Fruit fly (Drosophila melanogaster): Measurements from ENCODE around the gene RpL28.

RpL28 gene

DNA sequence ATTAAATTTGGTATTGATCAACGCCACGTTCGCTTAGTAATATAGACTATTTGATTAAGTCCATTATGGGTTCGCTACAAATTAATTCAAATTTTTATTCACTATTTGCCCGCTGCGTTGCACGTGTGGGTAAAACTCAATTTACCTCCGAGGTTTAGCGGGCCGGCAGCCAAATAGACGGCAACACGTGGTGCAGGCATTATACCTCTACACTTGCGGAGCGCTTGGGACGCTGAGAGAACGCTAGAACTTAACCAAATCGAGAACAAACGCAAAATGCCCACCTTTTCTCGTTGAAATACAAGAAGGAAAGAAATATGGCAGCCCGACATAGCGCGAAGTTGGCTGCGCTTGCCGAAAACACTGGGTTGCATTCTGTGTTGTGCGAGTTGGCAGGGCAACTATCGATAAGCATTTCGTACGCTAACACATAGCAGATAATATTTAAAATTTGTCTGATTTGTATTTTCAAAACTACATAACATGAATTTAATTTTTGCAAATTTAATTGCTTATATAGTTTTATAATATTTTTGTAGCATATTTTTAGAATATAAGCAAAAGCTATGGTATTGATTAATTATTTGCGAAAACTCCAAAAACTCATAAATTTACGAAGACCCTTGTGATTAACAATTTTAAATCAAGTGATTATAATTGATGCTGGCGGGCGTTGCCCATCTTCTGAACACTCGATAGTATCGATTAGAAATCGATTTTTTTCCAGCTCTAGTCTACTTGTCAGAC lies at the start of gene RpL28, which contains the start of gene eIF1:
Gene RpL28, minus strand, starts transcription at position 318 of the 747 bp plus-strand sequence.
Gene eIF1, plus strand, starts transcription at position 699 of the 747 bp plus-strand sequence.
- TF ChIP-seq CG14711 (tag; optimal IDR thresholded peaks at IDR 0.05) (peak; percentile 79), Clk (GFP tag; optimal IDR thresholded peaks at IDR 0.05) (peak; percentile 90), Crg-1 (GFP tag; optimal IDR thresholded peaks at IDR 0.05) (peak; percentile 98), toe (GFP tag; optimal IDR thresholded peaks at IDR 0.05) (no peak), cnc (optimal IDR thresholded peaks at IDR 0.05) (no peak), cic (GFP tag; optimal IDR thresholded peaks at IDR 0.05) (peak; percentile 57), pad (GFP tag; optimal IDR thresholded peaks at IDR 0.05) (peak; percentile 87), bab1 (GFP tag; optimal IDR thresholded peaks at IDR 0.05) (peak; percentile 70), Hr96 (GFP tag; optimal IDR thresholded peaks at IDR 0.05) (peak; percentile 97), Mnt (GFP tag; optimal IDR thresholded peaks at IDR 0.05) (peak; percentile 96), CG1620 (GFP tag; optimal IDR thresholded peaks at IDR 0.05) (peak; percentile 98), kay (GFP tag; ENCODE audit: borderline replicate concordance) (no peak), CG7101 (tag; optimal IDR thresholded peaks at IDR 0.05) (peak; percentile 96), CG11617 (GFP tag; optimal IDR thresholded peaks at IDR 0.05) (peak; percentile 98), CG12768 (GFP tag; optimal IDR thresholded peaks at IDR 0.05) (peak; percentile 94), CG7045 (GFP tag; optimal IDR thresholded peaks at IDR 0.05) (peak; percentile 93), tj (GFP tag; optimal IDR thresholded peaks at IDR 0.05) (peak; percentile 84), CG33017 (tag; optimal IDR thresholded peaks at IDR 0.05) (peak; percentile 81), ovo (GFP tag; optimal IDR thresholded peaks at IDR 0.05) (peak; percentile 96), CG5204 (GFP tag; optimal IDR thresholded peaks at IDR 0.05) (no peak)

DNA sequence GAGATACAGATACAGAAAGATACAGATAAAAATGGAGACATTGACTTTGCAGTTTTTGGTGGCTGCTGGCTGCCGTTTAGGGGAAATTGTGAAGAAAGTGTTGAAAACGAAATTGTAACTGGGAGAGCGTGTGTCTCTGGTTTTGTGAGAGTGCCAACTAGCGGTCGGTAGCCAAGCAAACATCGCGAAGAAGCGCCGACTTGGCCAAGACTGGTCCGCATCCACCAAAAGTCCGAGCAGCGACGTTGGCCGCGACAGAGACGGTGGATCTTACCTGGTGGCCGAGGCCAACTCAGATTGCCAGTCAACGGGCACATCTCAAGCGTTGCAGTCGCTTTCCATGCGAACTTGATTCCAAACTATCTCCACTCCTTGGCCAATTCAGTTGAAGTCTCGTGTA lies 48.0 kb upstream of the RpL28 start, which contains the start of gene CG14960:
Gene CG14960, plus strand, starts transcription at position 301 of the 400 bp plus-strand sequence.
- TF ChIP-seq CG11617 (GFP tag; optimal IDR thresholded peaks at IDR 0.05) (no peak), CG33017 (tag; optimal IDR thresholded peaks at IDR 0.05) (no peak), cic (GFP tag; optimal IDR thresholded peaks at IDR 0.05) (no peak), Clk (GFP tag; optimal IDR thresholded peaks at IDR 0.05) (no peak), toe (GFP tag; optimal IDR thresholded peaks at IDR 0.05) (no peak), CG5204 (GFP tag; optimal IDR thresholded peaks at IDR 0.05) (no peak), cnc (optimal IDR thresholded peaks at IDR 0.05) (no peak), CG12768 (GFP tag; optimal IDR thresholded peaks at IDR 0.05) (no peak), kay (GFP tag; ENCODE audit: borderline replicate concordance) (no peak), ovo (GFP tag; optimal IDR thresholded peaks at IDR 0.05) (no peak), CG14711 (tag; optimal IDR thresholded peaks at IDR 0.05) (no peak), bab1 (GFP tag; optimal IDR thresholded peaks at IDR 0.05) (no peak), CG7101 (tag; optimal IDR thresholded peaks at IDR 0.05) (no peak), CG1620 (GFP tag; optimal IDR thresholded peaks at IDR 0.05) (no peak)

DNA sequence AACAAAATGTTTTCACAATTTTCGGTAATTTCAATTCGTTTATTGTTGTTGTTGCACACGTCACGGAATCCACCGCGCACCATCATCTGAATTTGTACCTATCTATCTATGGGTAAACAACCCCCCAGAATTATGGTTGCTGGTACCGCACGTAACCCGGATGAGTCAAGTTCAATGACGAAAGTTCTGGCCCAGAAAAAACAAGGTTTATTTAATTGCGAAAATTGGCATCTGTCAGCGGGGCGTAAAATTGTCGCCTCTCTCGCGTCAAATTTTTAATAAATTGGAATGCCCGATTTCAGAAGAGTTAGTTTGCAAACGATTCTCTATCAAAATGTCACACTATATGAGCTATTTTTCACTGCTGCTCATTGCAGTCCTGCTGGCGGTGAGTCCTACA lies 45.4 kb upstream of the RpL28 start, which contains the start of gene CG34265:
Gene CG34265, plus strand, starts transcription at position 301 of the 400 bp plus-strand sequence.
- TF ChIP-seq toe (GFP tag; optimal IDR thresholded peaks at IDR 0.05) (no peak), CG12768 (GFP tag; optimal IDR thresholded peaks at IDR 0.05) (no peak), CG7101 (tag; optimal IDR thresholded peaks at IDR 0.05) (no peak), cic (GFP tag; optimal IDR thresholded peaks at IDR 0.05) (no peak), ovo (GFP tag; optimal IDR thresholded peaks at IDR 0.05) (no peak), pad (GFP tag; optimal IDR thresholded peaks at IDR 0.05) (no peak), Clk (GFP tag; optimal IDR thresholded peaks at IDR 0.05) (no peak), kay (GFP tag; ENCODE audit: borderline replicate concordance) (no peak), CG33017 (tag; optimal IDR thresholded peaks at IDR 0.05) (no peak), CG14711 (tag; optimal IDR thresholded peaks at IDR 0.05) (no peak), CG1620 (GFP tag; optimal IDR thresholded peaks at IDR 0.05) (no peak)

DNA sequence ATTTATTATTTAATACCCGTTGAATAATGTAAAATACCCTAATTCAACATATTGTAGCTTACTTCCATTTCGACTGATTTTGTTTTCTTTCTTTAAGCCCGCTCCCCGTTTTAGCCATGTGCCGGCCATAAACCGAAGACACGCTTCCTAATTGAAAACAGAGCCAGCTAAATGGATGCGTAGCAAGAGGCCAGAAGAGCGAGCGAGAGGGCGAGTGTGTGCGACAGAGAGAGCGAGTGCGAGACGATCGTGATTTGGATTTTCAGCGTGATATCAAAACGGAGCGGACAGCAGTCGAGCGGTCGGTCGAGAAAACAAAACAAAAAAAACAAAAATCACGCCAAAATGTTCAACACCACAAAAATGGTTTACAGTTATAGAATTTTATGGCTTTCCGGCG lies 43.5 kb upstream of the RpL28 start:
- TF ChIP-seq cnc (optimal IDR thresholded peaks at IDR 0.05) (no peak), tj (GFP tag; optimal IDR thresholded peaks at IDR 0.05) (no peak), CG5204 (GFP tag; optimal IDR thresholded peaks at IDR 0.05) (no peak), cic (GFP tag; optimal IDR thresholded peaks at IDR 0.05) (no peak), CG11617 (GFP tag; optimal IDR thresholded peaks at IDR 0.05) (no peak), CG33017 (tag; optimal IDR thresholded peaks at IDR 0.05) (no peak), Mnt (GFP tag; optimal IDR thresholded peaks at IDR 0.05) (no peak), pad (GFP tag; optimal IDR thresholded peaks at IDR 0.05) (no peak)

DNA sequence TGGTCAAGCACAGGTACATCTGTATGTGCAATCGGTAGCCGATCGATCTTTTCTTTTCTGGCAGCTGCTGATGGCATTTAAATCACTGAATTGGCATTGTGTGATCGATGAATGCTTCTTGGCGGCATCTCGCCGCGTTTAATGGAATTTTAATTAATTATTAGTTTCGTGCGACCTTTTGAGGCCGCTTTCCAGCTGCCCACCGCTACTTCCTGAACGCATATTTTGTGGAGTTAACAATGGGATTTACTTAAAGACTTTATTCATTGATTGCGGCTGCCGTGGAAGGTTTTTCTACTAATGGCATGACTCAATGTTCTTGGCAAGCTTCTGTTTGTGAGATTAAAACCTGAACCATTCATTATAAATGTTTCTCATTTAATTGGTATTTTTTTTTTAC lies 38.9 kb upstream of the RpL28 start:
- TF ChIP-seq cic (GFP tag; optimal IDR thresholded peaks at IDR 0.05) = no peak
- TF ChIP-seq Clk (GFP tag; optimal IDR thresholded peaks at IDR 0.05) = no peak
- no peak for TF ChIP-seq CG12768 (GFP tag; optimal IDR thresholded peaks at IDR 0.05)
- no peak for TF ChIP-seq Crg-1 (GFP tag; optimal IDR thresholded peaks at IDR 0.05)
- TF ChIP-seq CG7101 (tag; optimal IDR thresholded peaks at IDR 0.05) = no peak
- TF ChIP-seq CG5204 (GFP tag; optimal IDR thresholded peaks at IDR 0.05) = no peak
- TF ChIP-seq CG11617 (GFP tag; optimal IDR thresholded peaks at IDR 0.05) = no peak
- TF ChIP-seq cnc (optimal IDR thresholded peaks at IDR 0.05) = no peak
- TF ChIP-seq CG14711 (tag; optimal IDR thresholded peaks at IDR 0.05) = no peak
- TF ChIP-seq pad (GFP tag; optimal IDR thresholded peaks at IDR 0.05) = no peak
- no peak for TF ChIP-seq kay (GFP tag; ENCODE audit: borderline replicate concordance)
- no peak for TF ChIP-seq toe (GFP tag; optimal IDR thresholded peaks at IDR 0.05)
- TF ChIP-seq CG1620 (GFP tag; optimal IDR thresholded peaks at IDR 0.05) = no peak
- no peak for TF ChIP-seq CG7045 (GFP tag; optimal IDR thresholded peaks at IDR 0.05)

DNA sequence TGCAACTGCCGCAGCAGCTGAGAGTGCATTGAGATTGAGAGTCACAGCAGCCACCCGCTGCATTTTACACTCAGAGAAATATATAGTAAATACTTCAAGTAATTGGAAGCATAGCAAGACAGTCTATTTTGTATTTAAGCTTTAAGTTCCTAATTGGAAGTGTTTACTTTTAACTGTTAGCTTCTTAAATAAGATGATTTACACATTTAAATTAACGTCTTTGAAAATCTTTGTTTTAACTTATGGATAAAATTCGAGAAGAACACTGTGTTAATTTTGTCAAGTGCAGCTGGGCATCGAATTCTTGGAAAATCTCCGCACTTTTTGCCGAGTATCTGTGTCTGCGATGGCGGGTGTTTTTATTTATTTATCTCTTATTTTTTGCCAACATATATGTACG lies 36.9 kb upstream of the RpL28 start:
- TF ChIP-seq tj (GFP tag; optimal IDR thresholded peaks at IDR 0.05) (no peak), ovo (GFP tag; optimal IDR thresholded peaks at IDR 0.05) (no peak), CG33017 (tag; optimal IDR thresholded peaks at IDR 0.05) (no peak), bab1 (GFP tag; optimal IDR thresholded peaks at IDR 0.05) (no peak), CG14711 (tag; optimal IDR thresholded peaks at IDR 0.05) (no peak), Hr96 (GFP tag; optimal IDR thresholded peaks at IDR 0.05) (no peak), Mnt (GFP tag; optimal IDR thresholded peaks at IDR 0.05) (no peak), kay (GFP tag; ENCODE audit: borderline replicate concordance) (no peak), CG1620 (GFP tag; optimal IDR thresholded peaks at IDR 0.05) (no peak), Crg-1 (GFP tag; optimal IDR thresholded peaks at IDR 0.05) (no peak), Clk (GFP tag; optimal IDR thresholded peaks at IDR 0.05) (no peak), CG5204 (GFP tag; optimal IDR thresholded peaks at IDR 0.05) (no peak), CG12768 (GFP tag; optimal IDR thresholded peaks at IDR 0.05) (no peak), cic (GFP tag; optimal IDR thresholded peaks at IDR 0.05) (no peak), CG7101 (tag; optimal IDR thresholded peaks at IDR 0.05) (no peak), CG11617 (GFP tag; optimal IDR thresholded peaks at IDR 0.05) (no peak), toe (GFP tag; optimal IDR thresholded peaks at IDR 0.05) (no peak), CG7045 (GFP tag; optimal IDR thresholded peaks at IDR 0.05) (no peak), pad (GFP tag; optimal IDR thresholded peaks at IDR 0.05) (no peak), cnc (optimal IDR thresholded peaks at IDR 0.05) (no peak)
